Worm (Caenorhabditis elegans) whole organism, early embryonic: ENCODE results near the gene dph-1.

ENCODE experiments used
- B0310.2 ChIP-seq: sonication (generic microtip); optimal IDR thresholded peaks from 2 replicates; lab custom pipeline; 2016; ENCODE audit warnings: mild to moderate bottlenecking, missing genetic modification characterization, missing compliant biosample characterization
- F13C5.2 ChIP-seq: sonication (generic microtip); optimal IDR thresholded peaks from 2 replicates; lab custom pipeline; 2017; ENCODE audit warnings: mild to moderate bottlenecking, missing genetic modification characterization, inconsistent platforms, missing compliant biosample characterization
- aly-1 ChIP-seq: sonication (generic microtip); optimal IDR thresholded peaks from 2 replicates; lab custom pipeline; 2016; ENCODE audit warnings: missing genetic modification characterization, missing compliant biosample characterization
- ama-1 ChIP-seq: fragments of 150-350 bp; optimal IDR thresholded peaks from 2 replicates; lab custom pipeline; 2014
- ceh-13 ChIP-seq: fragments of 200-800 bp; sonication (Bioruptor generic); optimal IDR thresholded peaks from 2 replicates; lab custom pipeline; 2018; ENCODE audit warnings: mild to moderate bottlenecking, missing genetic modification characterization, missing compliant biosample characterization
- ceh-36 ChIP-seq: sonication (generic microtip); optimal IDR thresholded peaks from 2 replicates; lab custom pipeline; 2016; ENCODE audit warnings: missing genetic modification characterization, inconsistent platforms, missing compliant biosample characterization
- flt-1 ChIP-seq: fragments of 200-800 bp; sonication (Bioruptor generic); IDR thresholded peaks from 2 replicates; pipeline ENCODE4 v1.3.6; 2022; ENCODE audit warnings: missing genetic modification characterization, missing compliant biosample characterization
- hnd-1 ChIP-seq: sonication (generic microtip); optimal IDR thresholded peaks from 2 replicates; lab custom pipeline; 2016; ENCODE audit warnings: missing genetic modification characterization, missing compliant biosample characterization
- pes-1 ChIP-seq: fragments of 200-800 bp; sonication (Bioruptor generic); IDR thresholded peaks from 2 replicates; pipeline ENCODE4 v1.3.6; 2022; ENCODE audit warnings: missing genetic modification reagents, missing genetic modification characterization, missing compliant biosample characterization
- scrt-1 ChIP-seq: fragments of 200-800 bp; sonication (Bioruptor generic); IDR thresholded peaks from 2 replicates; pipeline ENCODE4 v1.3.6; 2022; ENCODE audit warnings: missing genetic modification characterization, missing compliant biosample characterization
- sea-1 ChIP-seq: fragments of 200-800 bp; sonication (Bioruptor generic); conservative IDR thresholded peaks from 2 replicates; pipeline ENCODE4 v1.3.6; 2022; ENCODE audit warnings: missing genetic modification characterization, missing compliant biosample characterization
- tbx-37 ChIP-seq: fragments of 200-800 bp; sonication (Bioruptor generic); conservative IDR thresholded peaks from 2 replicates; pipeline ENCODE4 v1.3.6; 2022; ENCODE audit warnings: missing genetic modification reagents, missing genetic modification characterization, missing compliant biosample characterization
- tra-4 ChIP-seq: sonication (generic microtip); optimal IDR thresholded peaks from 2 replicates; lab custom pipeline; 2017; ENCODE audit warnings: missing genetic modification characterization, missing compliant biosample characterization

DNA sequence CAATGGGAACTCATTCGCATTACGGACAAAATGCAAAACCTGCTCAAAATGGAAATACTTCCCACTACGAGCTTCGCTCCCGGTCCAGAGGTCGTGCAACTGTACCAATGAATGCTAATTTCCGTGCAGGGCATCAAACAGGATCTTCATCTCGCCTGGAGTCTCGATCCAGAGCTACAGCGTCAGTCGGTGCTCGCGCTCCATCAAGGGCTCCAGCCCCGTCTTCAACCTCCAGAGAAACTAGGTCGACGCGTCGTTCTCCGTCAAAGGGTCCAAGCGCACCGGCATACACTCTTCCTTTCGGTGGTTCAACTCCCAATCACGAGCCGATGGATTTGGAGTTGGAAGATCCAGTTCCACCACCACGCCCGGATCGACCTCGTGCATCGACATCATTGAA is 31.1 kb downstream of the dph-1 start:
- TF ChIP-seq flt-1 (GFP tag; lab: Robert Waterston, UW) (no peak), ama-1 (lab: Kevin White, UChicago) (no peak), tra-4 (no peak), F13C5.2 (no peak), sea-1 (GFP tag; lab: Robert Waterston, UW) (no peak), aly-1 (tag; lab: Kevin White, UChicago) (no peak), B0310.2 (tag; lab: Kevin White, UChicago) (no peak), scrt-1 (GFP tag; lab: Robert Waterston, UW) (no peak), pes-1 (no peak), tbx-37 (GFP tag; lab: Robert Waterston, UW) (no peak), hnd-1 (no peak), ceh-13 (GFP tag; lab: Kevin White, UChicago) (no peak), ceh-36 (tag; lab: Kevin White, UChicago) (no peak)
